Fruit fly (Drosophila melanogaster) whole organism, embryonic: Measurements from ENCODE around the gene CG44158.

ENCODE experiments used
- Antp ChIP-seq: fragments of 200-800 bp; sonication (Bioruptor generic); optimal IDR thresholded peaks from 3 replicates; lab custom pipeline; 2016; ENCODE audit warnings: missing biosample characterization, missing genetic modification characterization
- Atf6 ChIP-seq: fragments of 200-800 bp; sonication (Bioruptor generic); IDR thresholded peaks from 2 replicates; pipeline ENCODE4 v1.3.6; 2022; ENCODE audit warnings: missing biosample characterization, missing genetic modification characterization
- B-H2 ChIP-seq: fragments of 200-800 bp; sonication (Bioruptor generic); optimal IDR thresholded peaks from 2 replicates; lab custom pipeline; 2018; ENCODE audit warnings: missing biosample characterization, mild to moderate bottlenecking, missing genetic modification characterization
- Bgb ChIP-seq: fragments of 200-800 bp; sonication (Bioruptor generic); IDR thresholded peaks from 2 replicates; pipeline ENCODE4 v1.3.6; 2022; ENCODE audit warnings: missing biosample characterization, missing genetic modification characterization; ENCODE audit not compliant: partially characterized antibody
- CG10147 ChIP-seq: fragments of 200-800 bp; sonication (Bioruptor generic); optimal IDR thresholded peaks from 2 replicates; lab custom pipeline; 2019; ENCODE audit warnings: missing biosample characterization, mild to moderate bottlenecking, missing genetic modification characterization, moderate library complexity
- CG1233 ChIP-seq: fragments of 200-800 bp; sonication (Bioruptor generic); optimal IDR thresholded peaks from 4 replicates; lab custom pipeline; 2018; ENCODE audit warnings: missing biosample characterization, mild to moderate bottlenecking, missing genetic modification characterization
- CG13287 ChIP-seq: fragments of 200-800 bp; sonication (Bioruptor generic); IDR thresholded peaks from 2 replicates; pipeline ENCODE4 v1.3.6; 2022; ENCODE audit warnings: missing biosample characterization, missing genetic modification characterization; ENCODE audit not compliant: partially characterized antibody
- CG1529 ChIP-seq: fragments of 200-800 bp; sonication (Bioruptor generic); optimal IDR thresholded peaks from 3 replicates; lab custom pipeline; 2018; ENCODE audit warnings: missing biosample characterization, missing genetic modification characterization
- CG1647 ChIP-seq: fragments of 200-800 bp; sonication (Bioruptor generic); optimal IDR thresholded peaks from 3 replicates; lab custom pipeline; 2016; ENCODE audit warnings: missing biosample characterization, missing genetic modification characterization
- CG17186 ChIP-seq: fragments of 200-800 bp; sonication (Bioruptor generic); optimal IDR thresholded peaks from 3 replicates; lab custom pipeline; 2017; ENCODE audit warnings: missing biosample characterization, missing genetic modification reagents, missing genetic modification characterization
- CG18476 ChIP-seq: fragments of 200-800 bp; sonication (Bioruptor generic); optimal IDR thresholded peaks from 2 replicates; lab custom pipeline; 2016; ENCODE audit warnings: missing biosample characterization, mild to moderate bottlenecking, missing genetic modification characterization
- CG34224 ChIP-seq: fragments of 200-800 bp; sonication (Bioruptor generic); IDR thresholded peaks from 3 replicates; pipeline ENCODE4 v1.3.6; 2022; ENCODE audit warnings: missing biosample characterization, missing genetic modification characterization; ENCODE audit not compliant: partially characterized antibody
- CG4360 ChIP-seq: fragments of 200-800 bp; sonication (Bioruptor generic); IDR thresholded peaks from 2 replicates; pipeline ENCODE4 v1.3.6; 2022; ENCODE audit warnings: missing biosample characterization, missing genetic modification characterization
- CG6254 ChIP-seq: fragments of 200-800 bp; sonication (Bioruptor generic); optimal IDR thresholded peaks from 3 replicates; lab custom pipeline; 2017; ENCODE audit warnings: mild to moderate bottlenecking, missing biosample characterization, missing genetic modification reagents, missing genetic modification characterization
- CG8089 ChIP-seq: fragments of 200-800 bp; sonication (Bioruptor generic); optimal IDR thresholded peaks from 3 replicates; lab custom pipeline; 2016; ENCODE audit warnings: missing biosample characterization, missing genetic modification characterization
- CG8281 ChIP-seq: fragments of 200-800 bp; sonication (Bioruptor generic); optimal IDR thresholded peaks from 2 replicates; lab custom pipeline; 2018; ENCODE audit warnings: missing biosample characterization, mild to moderate bottlenecking, missing genetic modification characterization, moderate library complexity
- CG9876 ChIP-seq: fragments of 200-800 bp; sonication (Bioruptor generic); optimal IDR thresholded peaks from 2 replicates; lab custom pipeline; 2016; ENCODE audit warnings: missing biosample characterization, missing genetic modification characterization
- E2f1 ChIP-seq: fragments of 200-800 bp; sonication (Bioruptor generic); IDR thresholded peaks from 2 replicates; pipeline ENCODE4 v1.3.6; 2022; ENCODE audit warnings: missing biosample characterization, missing genetic modification characterization
- H2.0 ChIP-seq: fragments of 200-800 bp; sonication (Bioruptor generic); IDR thresholded peaks from 2 replicates; pipeline ENCODE4 v1.3.6; 2022; ENCODE audit warnings: missing biosample characterization, missing genetic modification characterization
- Hr78 ChIP-seq, 2 experiments: fragments of 200-800 bp in 1 of 2; fragments of >200 bp in 1 of 2; sonication (Bioruptor generic) in 1 of 2; optimal IDR thresholded peaks; 2 replicates each; lab custom pipeline; 2017 to 2019; ENCODE audit warnings: missing biosample characterization in 2 of 2, missing genetic modification characterization in 2 of 2, mild to moderate bottlenecking in 1 of 2, moderate library complexity in 1 of 2
- MESR4 ChIP-seq: fragments of 200-800 bp; sonication (Bioruptor generic); optimal IDR thresholded peaks from 2 replicates; lab custom pipeline; 2018; ENCODE audit warnings: missing biosample characterization, mild to moderate bottlenecking, missing genetic modification characterization, moderate library complexity
- Med ChIP-seq: fragments of 200-800 bp; sonication (Bioruptor generic); peaks from one replicate; lab custom pipeline; 2016; ENCODE audit warnings: missing biosample characterization, missing genetic modification characterization, mild to moderate bottlenecking, inconsistent platforms, moderate library complexity
- Myb ChIP-seq: fragments of 200-800 bp; sonication (Bioruptor generic); optimal IDR thresholded peaks from 2 replicates; lab custom pipeline; 2016; ENCODE audit warnings: missing biosample characterization, missing genetic modification characterization
- NC2α ChIP-seq: fragments of 200-800 bp; sonication (Bioruptor generic); optimal IDR thresholded peaks from 2 replicates; lab custom pipeline; 2016; ENCODE audit warnings: missing biosample characterization, missing genetic modification characterization
- NFAT ChIP-seq: fragments of 200-800 bp; sonication (Bioruptor generic); IDR thresholded peaks from 2 replicates; pipeline ENCODE4 v1.3.6; 2022; ENCODE audit warnings: missing biosample characterization, missing genetic modification characterization
- Ravus ChIP-seq: fragments of 200-800 bp; sonication (Bioruptor generic); IDR thresholded peaks from 2 replicates; pipeline ENCODE4 v1.3.6; 2022; ENCODE audit warnings: missing biosample characterization, missing genetic modification characterization
- Side ChIP-seq: fragments of 200-800 bp; sonication (Bioruptor generic); optimal IDR thresholded peaks from 2 replicates; lab custom pipeline; 2016; ENCODE audit warnings: missing biosample characterization, missing genetic modification characterization
- Sin3A ChIP-seq: fragments of >200 bp; optimal IDR thresholded peaks from 2 replicates; lab custom pipeline; 2018
- Six4 ChIP-seq: fragments of 200-800 bp; sonication (Bioruptor generic); optimal IDR thresholded peaks from 2 replicates; lab custom pipeline; 2016; ENCODE audit warnings: missing biosample characterization, missing genetic modification characterization
- Sox102F ChIP-seq: fragments of 200-800 bp; sonication (Bioruptor generic); optimal IDR thresholded peaks from 2 replicates; lab custom pipeline; 2018; ENCODE audit warnings: missing biosample characterization, mild to moderate bottlenecking, missing genetic modification characterization, moderate library complexity
- YL-1 ChIP-seq: fragments of 200-800 bp; sonication (Bioruptor generic); optimal IDR thresholded peaks from 3 replicates; lab custom pipeline; 2017; ENCODE audit warnings: missing biosample characterization, mild to moderate bottlenecking, missing genetic modification characterization
- cas ChIP-seq: fragments of 200-800 bp; sonication (Bioruptor generic); IDR thresholded peaks from 2 replicates; pipeline ENCODE4 v1.3.6; 2022; ENCODE audit warnings: missing biosample characterization, missing genetic modification characterization
- cg ChIP-seq: fragments of 200-800 bp; sonication (Bioruptor generic); optimal IDR thresholded peaks from 3 replicates; lab custom pipeline; 2019; ENCODE audit warnings: missing biosample characterization, mild to moderate bottlenecking, missing genetic modification characterization, moderate library complexity
- dan ChIP-seq: fragments of 200-800 bp; sonication (Bioruptor generic); IDR thresholded peaks from 2 replicates; pipeline ENCODE4 v1.3.6; 2022; ENCODE audit warnings: missing biosample characterization, missing genetic modification characterization
- gce ChIP-seq: fragments of 200-800 bp; sonication (Bioruptor generic); IDR thresholded peaks from 3 replicates; pipeline ENCODE4 v1.3.6; 2022; ENCODE audit warnings: missing biosample characterization, missing genetic modification characterization
- gfzf ChIP-seq: fragments of 200-800 bp; sonication (Bioruptor generic); optimal IDR thresholded peaks from 2 replicates; lab custom pipeline; 2016; ENCODE audit warnings: missing biosample characterization, mild to moderate bottlenecking, missing genetic modification characterization, moderate library complexity
- knrl ChIP-seq: fragments of 200-800 bp; sonication (Bioruptor generic); IDR thresholded peaks from 3 replicates; pipeline ENCODE4 v1.3.6; 2022; ENCODE audit warnings: missing biosample characterization, missing genetic modification characterization; ENCODE audit not compliant: partially characterized antibody
- lmd ChIP-seq: fragments of 200-800 bp; sonication (Bioruptor generic); IDR thresholded peaks from 2 replicates; pipeline ENCODE4 v1.3.6; 2022; ENCODE audit warnings: missing biosample characterization, missing genetic modification characterization
- nmo ChIP-seq: fragments of 200-800 bp; sonication (Bioruptor generic); optimal IDR thresholded peaks from 2 replicates; lab custom pipeline; 2018; ENCODE audit warnings: missing biosample characterization, mild to moderate bottlenecking, missing genetic modification characterization, moderate library complexity
- onecut ChIP-seq: fragments of 200-800 bp; sonication (Bioruptor generic); IDR thresholded peaks from 2 replicates; pipeline ENCODE4 v1.3.6; 2022; ENCODE audit warnings: missing biosample characterization, missing genetic modification characterization
- p53 ChIP-seq: fragments of 200-800 bp; sonication (Bioruptor generic); optimal IDR thresholded peaks from 2 replicates; lab custom pipeline; 2016; ENCODE audit warnings: missing biosample characterization, missing genetic modification characterization
- prd ChIP-seq, 3 experiments: fragments of >200 bp in 2 of 3; fragments of 200-800 bp in 1 of 3; sonication (Bioruptor generic) in 1 of 3; optimal IDR thresholded peaks in 2 of 3; IDR thresholded peaks in 1 of 3; 2 replicates in 2 of 3; 3 replicates in 1 of 3; pipeline versions ENCODE4 v1.3.6 to Lab custom; 2017 to 2022; ENCODE audit warnings: missing biosample characterization in 1 of 3, missing genetic modification characterization in 1 of 3
- pum ChIP-seq: fragments of 200-800 bp; sonication (Bioruptor generic); optimal IDR thresholded peaks from 2 replicates; lab custom pipeline; 2016; ENCODE audit warnings: missing biosample characterization, missing genetic modification characterization
- sc ChIP-seq, 3 experiments: fragments of >200 bp in 2 of 3; fragments of 200-800 bp in 1 of 3; sonication (Bioruptor generic) in 1 of 3; optimal IDR thresholded peaks; 2 replicates in 2 of 3; 3 replicates in 1 of 3; lab custom pipeline; 2017; ENCODE audit warnings: mild to moderate bottlenecking in 1 of 3, missing biosample characterization in 1 of 3, missing genetic modification characterization in 1 of 3, missing genetic modification reagents in 1 of 3
- sna ChIP-seq: fragments of 200-800 bp; sonication (Bioruptor generic); IDR thresholded peaks from 2 replicates; pipeline ENCODE4 v1.3.6; 2022; ENCODE audit warnings: missing biosample characterization, missing genetic modification characterization; ENCODE audit not compliant: partially characterized antibody
- ssp ChIP-seq: fragments of 200-800 bp; sonication (Bioruptor generic); IDR thresholded peaks from 2 replicates; pipeline ENCODE4 v1.3.6; 2022; ENCODE audit warnings: missing biosample characterization, missing genetic modification characterization
- stc ChIP-seq: fragments of 200-800 bp; sonication (Bioruptor generic); IDR thresholded peaks from 2 replicates; pipeline ENCODE4 v1.3.6; 2022; ENCODE audit warnings: missing biosample characterization, missing genetic modification characterization
- tup ChIP-seq: fragments of 200-800 bp; sonication (Bioruptor generic); optimal IDR thresholded peaks from 2 replicates; lab custom pipeline; 2016; ENCODE audit warnings: missing biosample characterization, mild to moderate bottlenecking, missing genetic modification characterization, moderate library complexity
- zen2 ChIP-seq: fragments of 200-800 bp; sonication (Bioruptor generic); IDR thresholded peaks from 3 replicates; pipeline ENCODE4 v1.3.6; 2022; ENCODE audit warnings: missing biosample characterization, missing genetic modification characterization; ENCODE audit not compliant: partially characterized antibody
- zf30C ChIP-seq: fragments of 200-800 bp; sonication (Bioruptor generic); optimal IDR thresholded peaks from 3 replicates; lab custom pipeline; 2018; ENCODE audit warnings: missing biosample characterization, mild to moderate bottlenecking, missing genetic modification characterization

Gene CG44158

DNA sequence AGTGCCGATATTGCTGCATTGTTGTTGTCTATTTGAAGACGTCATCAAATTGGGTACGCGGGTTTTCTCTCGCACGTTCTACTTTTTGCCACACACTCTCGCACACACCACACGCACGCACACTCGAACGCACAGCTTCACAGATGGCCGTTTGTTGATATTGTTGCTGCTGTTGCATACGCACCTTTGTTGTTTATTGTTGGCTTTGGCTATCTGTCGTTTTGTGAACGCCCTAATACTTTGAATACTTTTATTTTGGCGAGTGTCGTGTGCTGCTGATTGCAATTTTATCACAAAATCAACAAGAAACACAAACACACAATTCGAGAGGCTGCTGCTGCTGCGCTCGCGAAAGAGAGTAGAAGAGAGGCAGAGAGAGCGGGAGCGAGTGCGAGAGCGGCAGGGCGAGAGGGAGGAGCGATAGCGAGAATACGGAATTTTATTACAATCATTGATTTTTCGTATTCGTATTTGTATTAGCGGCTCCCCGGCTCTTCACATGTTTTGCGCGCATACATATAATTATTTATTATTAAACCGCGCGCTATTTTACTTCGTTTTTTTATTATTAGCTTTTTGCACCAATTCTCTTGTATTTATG lies 10.0 kb upstream of the CG44158 start (continued):
- TF ChIP-seq prd (optimal IDR thresholded peaks at IDR 0.05; lab: Kevin White, UChicago) (no peak), prd (GFP tag; IDR thresholded peaks at IDR 0.05; lab: Robert Waterston, UW) (no peak), CG18476 (GFP tag; lab: Kevin White, UChicago) (peak; percentile 39), sna (no peak), Sox102F (GFP tag; lab: Kevin White, UChicago) (no peak), CG1233 (GFP tag; lab: Kevin White, UChicago) (peak; percentile 43), NFAT (GFP tag; lab: Robert Waterston, UW) (no peak), CG8281 (no peak), E2f1 (GFP tag; lab: Robert Waterston, UW) (no peak), cas (GFP tag; lab: Robert Waterston, UW) (no peak), Antp (no peak), CG6254 (GFP tag; lab: Kevin White, UChicago) (no peak), CG17186 (GFP tag; lab: Kevin White, UChicago) (no peak), cg (peak; percentile 91), B-H2 (GFP tag; lab: Kevin White, UChicago) (peak; percentile 23), p53 (GFP tag; lab: Kevin White, UChicago) (peak; percentile 26), knrl (GFP tag; lab: Robert Waterston, UW) (no peak), Bgb (GFP tag; lab: Robert Waterston, UW) (no peak), CG9876 (GFP tag; lab: Kevin White, UChicago) (no peak), Hr78 (GFP tag; optimal IDR thresholded peaks at IDR 0.05; lab: Kevin White, UChicago) (no peak), onecut (GFP tag; lab: Robert Waterston, UW) (peak; percentile 94), lmd (GFP tag; lab: Robert Waterston, UW) (no peak), dan (GFP tag; lab: Robert Waterston, UW) (no peak), Side (GFP tag; lab: Kevin White, UChicago) (peak; percentile 22), CG1529 (GFP tag; lab: Kevin White, UChicago) (no peak), NC2α (GFP tag; lab: Kevin White, UChicago) (peak; percentile 54), zf30C (GFP tag; lab: Kevin White, UChicago) (no peak), stc (GFP tag; lab: Robert Waterston, UW) (no peak), pum (GFP tag; lab: Kevin White, UChicago) (no peak), CG34224 (no peak), YL-1 (peak; percentile 12), CG13287 (no peak), Myb (no peak), nmo (no peak), CG1647 (GFP tag; lab: Kevin White, UChicago) (no peak), sc (optimal IDR thresholded peaks at IDR 0.05; lab: Kevin White, UChicago) (no peak), sc (GFP tag; optimal IDR thresholded peaks at IDR 0.05; lab: Kevin White, UChicago) (no peak), MESR4 (GFP tag; lab: Kevin White, UChicago) (no peak), CG4360 (GFP tag; lab: Robert Waterston, UW) (no peak), zen2 (GFP tag; lab: Robert Waterston, UW) (no peak), Atf6 (GFP tag; lab: Robert Waterston, UW) (no peak), Ravus (no peak), Six4 (GFP tag; lab: Kevin White, UChicago) (no peak), Med (GFP tag; lab: Kevin White, UChicago) (peak; percentile 93), gce (GFP tag; lab: Robert Waterston, UW) (no peak), tup (GFP tag; lab: Kevin White, UChicago) (no peak), CG10147 (no peak), gfzf (no peak), ssp (GFP tag; lab: Robert Waterston, UW) (no peak), CG8089 (GFP tag; lab: Kevin White, UChicago) (peak; percentile 47), Sin3A (lab: Kevin White, UChicago) (no peak), H2.0 (GFP tag; lab: Robert Waterston, UW) (no peak)
